Worm (Caenorhabditis elegans) whole organism, midembryonic: Measurements from ENCODE around the gene fat-7.

Experiments used
- T22C8.4 ChIP-seq: fragments of 200-800 bp; sonication (Bioruptor generic); IDR thresholded peaks from 2 replicates; pipeline ENCODE4 v1.3.6; 2022; ENCODE audit warnings: missing genetic modification characterization, missing compliant biosample characterization
- cog-1 ChIP-seq: sonication (generic microtip); optimal IDR thresholded peaks from 2 replicates; lab custom pipeline; 2016; ENCODE audit warnings: missing genetic modification characterization, missing compliant biosample characterization
- flt-1 ChIP-seq: fragments of 200-800 bp; sonication (Bioruptor generic); IDR thresholded peaks from 2 replicates; pipeline ENCODE4 v1.3.6; 2022; ENCODE audit warnings: missing genetic modification characterization, missing compliant biosample characterization
- klf-2 ChIP-seq: fragments of 200-800 bp; sonication (Bioruptor generic); conservative IDR thresholded peaks from 2 replicates; pipeline ENCODE4 v1.3.6; 2022; ENCODE audit warnings: missing genetic modification reagents, missing genetic modification characterization, missing compliant biosample characterization
- med-1 ChIP-seq: sonication (generic microtip); optimal IDR thresholded peaks from 2 replicates; lab custom pipeline; 2017; ENCODE audit warnings: missing genetic modification characterization, mild to moderate bottlenecking, missing compliant biosample characterization, antibody characterized with exemption, missing genetic modification reagents; ENCODE audit not compliant: insufficient read depth
- ref-1 ChIP-seq: fragments of 200-800 bp; sonication (Bioruptor generic); conservative IDR thresholded peaks from 2 replicates; pipeline ENCODE4 v1.3.6; 2022; ENCODE audit warnings: missing genetic modification reagents, missing genetic modification characterization, missing compliant biosample characterization
- tab-1 ChIP-seq: fragments of 200-800 bp; sonication (Bioruptor generic); IDR thresholded peaks from 2 replicates; pipeline ENCODE4 v1.3.6; 2022; ENCODE audit warnings: missing genetic modification characterization, missing compliant biosample characterization
- ztf-23 ChIP-seq: fragments of 200-800 bp; sonication (Bioruptor generic); IDR thresholded peaks from 2 replicates; pipeline ENCODE4 v1.3.6; 2022; ENCODE audit warnings: missing genetic modification reagents, missing genetic modification characterization, missing compliant biosample characterization

DNA sequence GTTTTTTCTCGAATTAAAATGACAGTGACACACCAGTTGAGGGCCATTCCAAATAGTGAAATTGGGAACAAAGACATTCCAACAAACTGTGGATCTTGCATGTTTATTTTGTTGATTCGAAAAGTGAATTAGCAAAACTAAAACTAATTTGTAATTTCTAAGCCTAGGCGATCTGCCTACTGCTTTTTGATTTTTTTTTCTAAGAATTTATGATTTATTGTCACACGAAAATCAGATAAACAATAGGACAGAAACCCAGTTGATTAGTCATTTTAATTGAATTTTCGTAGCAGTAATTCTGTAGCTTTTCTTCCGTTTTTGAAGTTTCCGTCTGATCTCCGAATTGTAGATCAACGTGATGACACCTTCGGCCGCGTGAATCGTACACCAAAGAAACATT lies 34.1 kb downstream of the fat-7 start, which contains the start of gene srx-33:
- no peak for TF ChIP-seq ref-1 (GFP tag; lab: Robert Waterston, UW)
- no peak for TF ChIP-seq med-1 (GFP tag; lab: Kevin White, UChicago)
- no peak for TF ChIP-seq T22C8.4 (GFP tag; lab: Robert Waterston, UW)
- TF ChIP-seq cog-1: no peak
- TF ChIP-seq ztf-23 (GFP tag; lab: Robert Waterston, UW): no peak
- TF ChIP-seq klf-2 (GFP tag; lab: Robert Waterston, UW): no peak
- no peak for TF ChIP-seq tab-1 (GFP tag; lab: Robert Waterston, UW)
- no peak for TF ChIP-seq flt-1 (GFP tag; lab: Robert Waterston, UW)
